Fruit fly (Drosophila melanogaster): ENCODE data around the gene DNAlig3.

DNA sequence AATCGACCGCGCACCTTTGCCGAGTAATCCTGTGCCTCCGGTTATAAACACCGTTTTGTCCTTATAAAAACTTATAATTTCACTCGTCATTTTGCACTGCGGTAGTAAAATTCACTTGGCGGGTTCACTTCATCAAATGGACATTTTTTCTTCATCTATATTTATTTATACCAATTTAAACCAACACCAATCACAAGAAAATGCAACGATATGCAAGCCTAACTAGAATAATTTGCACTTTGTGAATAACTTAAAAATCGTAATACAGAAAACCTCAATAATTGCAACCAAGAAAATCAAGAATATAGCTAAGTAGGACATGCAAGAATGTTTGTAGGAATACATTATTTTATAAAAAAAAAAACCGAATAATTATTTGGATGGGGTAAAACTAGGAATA is 5.8 kb downstream of the DNAlig3 start, which contains the start of the genes CG10096 and CG10097:
- TF ChIP-seq psq (optimal IDR thresholded peaks at IDR 0.05) (no peak), CG8478 (optimal IDR thresholded peaks at IDR 0.05) (no peak), usp (GFP tag; optimal IDR thresholded peaks at IDR 0.05) (no peak), EcR (GFP tag; optimal IDR thresholded peaks at IDR 0.05) (no peak), Dll (optimal IDR thresholded peaks at IDR 0.05) (no peak)

All from whole organism.